Fruit fly (Drosophila melanogaster) whole organism, wandering third instar larva: ENCODE data around the gene CG4962.

Source experiments
- Abd-B ChIP-seq: fragments of >200 bp; optimal IDR thresholded peaks from 2 replicates; lab custom pipeline; 2017; ENCODE audit warnings: missing biosample characterization, missing genetic modification characterization
- Hr78 ChIP-seq: fragments of >200 bp; optimal IDR thresholded peaks from 2 replicates; lab custom pipeline; 2017; ENCODE audit warnings: missing biosample characterization, missing genetic modification characterization
- Hr83 ChIP-seq: fragments of 200-300 bp; sonication (Bioruptor generic); optimal IDR thresholded peaks from 2 replicates; lab custom pipeline; 2016; ENCODE audit warnings: missing biosample characterization, mild to moderate bottlenecking, missing genetic modification characterization, moderate library complexity; ENCODE audit not compliant: poor library complexity, severe bottlenecking
- Jra ChIP-seq: sonication (Bioruptor generic); optimal IDR thresholded peaks from 2 replicates; lab custom pipeline; 2016; ENCODE audit warnings: missing biosample characterization, missing genetic modification characterization
- N ChIP-seq: fragments of >200 bp; optimal IDR thresholded peaks from 2 replicates; lab custom pipeline; 2018; ENCODE audit warnings: missing biosample characterization, missing external identifiers, missing genetic modification characterization
- br ChIP-seq: fragments of 200-800 bp; sonication (Bioruptor generic); optimal IDR thresholded peaks from 2 replicates; lab custom pipeline; 2016; ENCODE audit warnings: missing biosample characterization, missing genetic modification characterization
- dl ChIP-seq, 2 experiments: fragments of 175-275, 200-275 bp in 1 of 2; fragments of 200-275 bp in 1 of 2; sonication (Bioruptor generic); optimal IDR thresholded peaks; lab custom pipeline; 2018; ENCODE audit warnings: mild to moderate bottlenecking in 2 of 2, missing biosample characterization in 2 of 2, missing genetic modification characterization in 2 of 2, moderate library complexity in 2 of 2; ENCODE audit not compliant: partially characterized antibody in 2 of 2, insufficient read depth in 1 of 2
- pan ChIP-seq: fragments of >200 bp; optimal IDR thresholded peaks from 2 replicates; lab custom pipeline; 2017
- woc ChIP-seq: sonication (Bioruptor generic); optimal IDR thresholded peaks from 2 replicates; lab custom pipeline; 2016; ENCODE audit warnings: missing biosample characterization, mild to moderate bottlenecking, missing genetic modification characterization

dm6 chr3L:16326657-16327056 is 31.3 kb upstream of the CG4962 start, which contains the start of the genes CG13040 and CG13039:
- no peak for TF ChIP-seq Jra
- no peak for TF ChIP-seq br (GFP tag; lab: Kevin White, UChicago)
- no peak for TF ChIP-seq N
- TF ChIP-seq woc, result no peak
- no peak for TF ChIP-seq dl (GFP tag; optimal IDR thresholded peaks at IDR 0.05; lab: Kevin White, UChicago; ENCODE audit: insufficient read depth in 1 of 2, partially characterized antibody in 2 of 2)
- no peak for TF ChIP-seq Abd-B (GFP tag; lab: Kevin White, UChicago)
- TF ChIP-seq Hr78 (GFP tag; lab: Kevin White, UChicago), result no peak
- no peak for TF ChIP-seq Hr83 (GFP tag; lab: Kevin White, UChicago)
- TF ChIP-seq pan, result no peak
